Fruit fly (Drosophila melanogaster): ENCODE measurements around the gene CG18666.

DNA sequence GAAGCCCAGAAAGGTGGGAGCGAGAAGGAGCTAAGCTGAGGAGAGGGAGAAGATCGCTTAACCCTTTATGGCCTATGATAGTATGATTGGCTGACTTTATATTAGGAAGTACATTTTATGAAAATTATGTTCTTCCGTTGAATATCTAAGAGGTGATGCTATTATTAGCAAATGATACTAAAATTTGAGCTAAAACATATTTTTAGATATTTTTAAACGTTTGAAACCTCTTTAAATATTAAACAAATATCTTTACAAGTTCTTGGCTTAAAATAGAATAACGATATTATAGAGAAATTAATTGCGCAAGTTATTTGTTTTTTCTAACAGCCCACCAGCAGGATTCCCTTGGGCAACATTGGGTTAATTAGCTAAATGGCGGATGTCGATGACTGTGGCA, 34.9 kb downstream of the CG18666 start:
- no peak for TF ChIP-seq CG8478 (optimal IDR thresholded peaks at IDR 0.05)
- no peak for TF ChIP-seq CTCF (optimal IDR thresholded peaks at IDR 0.05)
